Worm (Caenorhabditis elegans) whole organism, early embryonic: Measurements from ENCODE around the gene act-2.
A peak's percentile ranks its signal among the peaks of the same experiment; 100 is the strongest.

Experiments used
- ama-1 ChIP-seq: fragments of 150-350 bp; optimal IDR thresholded peaks from 2 replicates; lab custom pipeline; 2014
- ceh-13 ChIP-seq: fragments of 200-800 bp; sonication (Bioruptor generic); optimal IDR thresholded peaks from 2 replicates; lab custom pipeline; 2018; ENCODE audit warnings: mild to moderate bottlenecking, missing genetic modification characterization, missing compliant biosample characterization
- flt-1 ChIP-seq: fragments of 200-800 bp; sonication (Bioruptor generic); IDR thresholded peaks from 2 replicates; pipeline ENCODE4 v1.3.6; 2022; ENCODE audit warnings: missing genetic modification characterization, missing compliant biosample characterization
- hmg-4 ChIP-seq: fragments of 200-800 bp; sonication (Bioruptor generic); optimal IDR thresholded peaks from 2 replicates; lab custom pipeline; 2018; ENCODE audit warnings: mild to moderate bottlenecking, missing genetic modification characterization, missing compliant biosample characterization
- scrt-1 ChIP-seq: fragments of 200-800 bp; sonication (Bioruptor generic); IDR thresholded peaks from 2 replicates; pipeline ENCODE4 v1.3.6; 2022; ENCODE audit warnings: missing genetic modification characterization, missing compliant biosample characterization

DNA sequence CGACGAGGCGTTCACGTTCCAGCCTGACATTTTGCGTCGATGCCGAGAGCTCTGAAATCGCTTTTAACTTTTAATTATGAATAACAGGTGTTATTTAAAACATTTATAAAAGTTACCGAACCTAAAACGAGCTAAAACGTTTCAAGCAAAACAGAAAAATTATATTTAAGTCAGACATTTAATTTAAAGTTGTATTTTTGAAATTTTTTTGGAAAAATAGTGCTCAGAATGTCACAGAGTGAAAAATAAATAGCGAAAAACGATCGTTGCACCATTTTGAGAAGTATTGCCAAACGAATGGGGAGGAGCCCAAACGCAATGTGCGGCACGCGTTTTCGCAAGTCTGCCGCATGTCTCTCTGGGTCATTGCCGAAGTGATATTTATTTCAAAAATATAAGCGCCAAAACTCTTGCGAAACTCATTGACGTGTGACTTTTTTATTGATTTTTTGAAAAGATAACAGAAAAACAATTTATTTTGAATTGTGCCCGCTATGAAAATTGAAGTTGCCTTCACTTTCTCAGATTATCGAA is 35.2 kb upstream of the act-2 start, which contains the start of gene erfa-3:
- TF ChIP-seq ama-1 (lab: Kevin White, UChicago) (no peak), flt-1 (GFP tag; lab: Robert Waterston, UW) (peak; percentile 49; the same call in 1 of the 2 replicates), hmg-4 (GFP tag; lab: Kevin White, UChicago) (peak; percentile 56), ceh-13 (peak; percentile 60), scrt-1 (GFP tag; lab: Robert Waterston, UW) (peak; percentile 51; the same call in 1 of the 2 replicates)
